Worm (Caenorhabditis elegans): ENCODE measurements around the gene set-1.

set-1 gene

DNA sequence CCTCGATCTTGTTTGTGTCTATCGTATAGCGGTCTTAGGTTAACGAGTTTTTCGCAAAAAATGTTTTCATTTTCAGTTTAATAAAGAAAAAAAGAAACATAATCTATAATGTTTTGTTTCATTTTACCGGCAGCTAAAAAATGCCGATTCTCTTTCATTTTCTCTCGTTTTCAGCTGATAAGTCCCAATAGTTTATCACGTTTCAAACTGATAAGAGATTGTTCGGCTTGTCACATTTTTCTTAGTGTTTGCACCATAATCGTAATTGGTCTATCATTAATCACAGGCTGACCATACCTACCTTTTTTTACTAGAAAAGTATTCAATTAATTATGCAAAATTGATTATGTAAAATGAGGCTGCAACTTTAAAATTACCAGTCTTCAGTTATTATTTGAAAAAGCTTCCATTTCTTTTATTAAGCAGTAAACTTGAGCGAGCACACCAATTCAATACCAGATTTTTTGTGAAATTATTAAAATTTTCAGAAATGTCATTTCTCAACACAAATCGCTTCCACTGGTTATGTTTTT, 43.1 kb upstream of the set-1 start, which contains the start of gene F23F12.13 (continued):
- no peak for TF ChIP-seq nhr-25 (tag; optimal IDR thresholded peaks at IDR 0.05; ENCODE audit: borderline replicate concordance, insufficient read depth)
- TF ChIP-seq lin-15B (tag; optimal IDR thresholded peaks at IDR 0.05), result no peak
- TF ChIP-seq mes-2 (tag; optimal IDR thresholded peaks at IDR 0.05; ENCODE audit: poor library complexity, severe bottlenecking), result no peak
- TF ChIP-seq php-3 (GFP tag; IDR thresholded peaks at IDR 0.05), result no peak
- peak; percentile 53; the same call in 1 of the 2 replicates for TF ChIP-seq dmd-6 (GFP tag; IDR thresholded peaks at IDR 0.05)
- no peak for TF ChIP-seq snpc-1.2 (GFP tag; IDR thresholded peaks at IDR 0.05)
- TF ChIP-seq snpc-4 (tag; optimal IDR thresholded peaks at IDR 0.05), result no peak
- TF ChIP-seq hlh-11 (tag; optimal IDR thresholded peaks at IDR 0.05), result peak; percentile 41
- TF ChIP-seq aly-2 (tag; optimal IDR thresholded peaks at IDR 0.05), result no peak
- no peak for TF ChIP-seq nhr-102 (tag; optimal IDR thresholded peaks at IDR 0.05)
- no peak for TF ChIP-seq nhr-41 (GFP tag; IDR thresholded peaks at IDR 0.05)
- TF ChIP-seq nhr-28 (tag; optimal IDR thresholded peaks at IDR 0.05), result peak; percentile 37
- no peak for TF ChIP-seq T20F7.1 (GFP tag; optimal IDR thresholded peaks at IDR 0.05)
- TF ChIP-seq cey-2 (tag; optimal IDR thresholded peaks at IDR 0.05; ENCODE audit: borderline replicate concordance, insufficient read depth), result no peak
- TF ChIP-seq unc-39 (tag; optimal IDR thresholded peaks at IDR 0.05), result no peak
- TF ChIP-seq zag-1 (tag; optimal IDR thresholded peaks at IDR 0.05), result no peak
- no peak for TF ChIP-seq F49E8.2 (tag; optimal IDR thresholded peaks at IDR 0.05; ENCODE audit: borderline replicate concordance)
- no peak for TF ChIP-seq madf-9 (GFP tag; conservative IDR thresholded peaks at IDR 0.05)
- no peak for TF ChIP-seq hmg-1.1 (GFP tag; IDR thresholded peaks at IDR 0.05)
- peak; percentile 58 for TF ChIP-seq dve-1 (tag; optimal IDR thresholded peaks at IDR 0.05; ENCODE audit: insufficient read depth)
- no peak for TF ChIP-seq unc-62 (GFP tag; optimal IDR thresholded peaks at IDR 0.05 in 1 of 2)
- no peak for TF ChIP-seq unc-62 (tag; optimal IDR thresholded peaks at IDR 0.05)
- TF ChIP-seq nhr-111 (GFP tag; optimal IDR thresholded peaks at IDR 0.05), result no peak
- no peak for TF ChIP-seq T26A8.4 (GFP tag; IDR thresholded peaks at IDR 0.05)
- no peak for TF ChIP-seq gei-8 (GFP tag; optimal IDR thresholded peaks at IDR 0.05)
- no peak for TF ChIP-seq zip-2 (tag; optimal IDR thresholded peaks at IDR 0.05)
- TF ChIP-seq lin-13 (GFP tag; optimal IDR thresholded peaks at IDR 0.05), result no peak
- no peak for TF ChIP-seq tag-97 (GFP tag; IDR thresholded peaks at IDR 0.05)
- TF ChIP-seq nhr-77 (tag; optimal IDR thresholded peaks at IDR 0.05), result no peak
- TF ChIP-seq daf-12 (tag; optimal IDR thresholded peaks at IDR 0.05), result no peak

DNA sequence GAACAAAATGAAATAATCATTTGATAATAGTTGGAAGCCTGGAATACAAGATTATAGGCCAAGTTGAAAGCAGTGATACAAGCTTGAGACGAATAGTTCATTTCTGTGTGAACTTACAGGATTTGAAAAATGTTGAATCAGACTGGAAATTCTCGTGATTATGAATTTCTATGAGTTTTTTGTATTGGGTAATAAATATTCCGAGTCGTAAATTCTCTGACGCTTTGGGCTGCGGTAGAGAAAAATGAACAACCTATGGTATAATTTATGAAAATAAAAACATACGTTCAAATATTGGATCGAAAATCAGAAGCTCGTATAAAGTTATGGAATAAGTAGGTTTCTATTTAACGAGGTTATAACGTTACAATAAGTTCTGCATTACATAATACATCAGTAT, 40.6 kb upstream of the set-1 start, which contains the start of gene srb-11:
srb-11 (minus strand) TSS at position 101 of the 400 bp plus-strand sequence.
- no peak for TF ChIP-seq daf-12 (tag; optimal IDR thresholded peaks at IDR 0.05)
- no peak for TF ChIP-seq D1046.2 (GFP tag; IDR thresholded peaks at IDR 0.05)
- TF ChIP-seq zfp-3 (GFP tag; conservative IDR thresholded peaks at IDR 0.05), result no peak
- TF ChIP-seq unc-62 (GFP tag; optimal IDR thresholded peaks at IDR 0.05 in 1 of 2), result no peak
- no peak for TF ChIP-seq unc-62 (tag; optimal IDR thresholded peaks at IDR 0.05)
- TF ChIP-seq snpc-1.2 (GFP tag; IDR thresholded peaks at IDR 0.05), result no peak
- TF ChIP-seq dpl-1 (GFP tag; optimal IDR thresholded peaks at IDR 0.05), result no peak
- TF ChIP-seq Y105C5A.15 (GFP tag; IDR thresholded peaks at IDR 0.05), result no peak
- no peak for TF ChIP-seq unc-130 (GFP tag; optimal IDR thresholded peaks at IDR 0.05)
- no peak for TF ChIP-seq fkh-10 (GFP tag; optimal IDR thresholded peaks at IDR 0.05)
- TF ChIP-seq mep-1 (tag; optimal IDR thresholded peaks at IDR 0.05), result no peak
- no peak for TF ChIP-seq pqm-1 (tag; optimal IDR thresholded peaks at IDR 0.05)
- no peak for TF ChIP-seq hlh-30 (tag; optimal IDR thresholded peaks at IDR 0.05; ENCODE audit: insufficient read depth)
- no peak for TF ChIP-seq attf-4 (tag; optimal IDR thresholded peaks at IDR 0.05)
- TF ChIP-seq hif-1 (tag; optimal IDR thresholded peaks at IDR 0.05), result no peak
- no peak for TF ChIP-seq mxl-2 (GFP tag; conservative IDR thresholded peaks at IDR 0.05)
- no peak for TF ChIP-seq lir-3 (tag; optimal IDR thresholded peaks at IDR 0.05)
- TF ChIP-seq ceh-32 (tag; optimal IDR thresholded peaks at IDR 0.05; ENCODE audit: poor library complexity), result no peak

All from whole organism, L4 larva.